Worm (Caenorhabditis elegans): Measurements from ENCODE around the gene acr-5.

Gene acr-5

DNA sequence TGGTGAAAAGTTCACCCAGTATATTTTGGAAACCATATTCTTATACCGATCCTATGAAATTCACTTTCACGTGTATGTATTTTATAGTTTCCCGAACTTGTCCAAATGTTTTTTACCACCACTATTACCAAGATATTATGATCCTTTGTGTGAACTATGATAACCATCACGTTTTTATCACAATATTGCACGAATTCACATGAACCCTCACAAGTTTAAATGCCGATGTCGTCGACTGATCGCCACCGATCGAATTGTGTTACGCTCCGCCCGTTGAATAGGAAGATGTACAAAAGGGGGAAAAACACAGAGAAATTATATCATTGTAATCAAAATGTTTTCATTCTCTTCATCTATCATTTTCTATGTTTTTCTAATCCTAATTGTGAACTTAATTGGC lies 6.2 kb downstream of the acr-5 start:
- TF ChIP-seq nhr-85 (tag) (peak; percentile 72), tbx-2 (tag; optimal IDR thresholded peaks at IDR 0.05) (no peak), nhr-19 (GFP tag; conservative IDR thresholded peaks at IDR 0.05) (peak; percentile 49), hlh-4 (tag; optimal IDR thresholded peaks at IDR 0.05) (no peak), blmp-1 (tag; optimal IDR thresholded peaks at IDR 0.05) (peak; percentile 47), mef-2 (tag; optimal IDR thresholded peaks at IDR 0.05) (no peak), lin-35 (GFP tag; optimal IDR thresholded peaks at IDR 0.05) (peak in 1 of 2 experiments; percentile 33), elt-3 (tag; optimal IDR thresholded peaks at IDR 0.05) (peak in 1 of 6 experiments; percentile 93), unc-130 (tag; optimal IDR thresholded peaks at IDR 0.05) (peak; percentile 24), snu-23 (GFP tag; optimal IDR thresholded peaks at IDR 0.05) (peak; percentile 28), lin-14 (GFP tag; optimal IDR thresholded peaks at IDR 0.05) (peak; percentile 8), irx-1 (tag; optimal IDR thresholded peaks at IDR 0.05) (no peak), fkh-10 (GFP tag; optimal IDR thresholded peaks at IDR 0.05) (no peak), nhr-20 (tag; optimal IDR thresholded peaks at IDR 0.05) (peak; percentile 58), nhr-71 (tag; optimal IDR thresholded peaks at IDR 0.05) (peak; percentile 42), Y116A8C.19 (tag; optimal IDR thresholded peaks at IDR 0.05; ENCODE audit: borderline replicate concordance) (no peak), nhr-90 (tag; optimal IDR thresholded peaks at IDR 0.05; ENCODE audit: poor library complexity) (peak; percentile 14)

ce11 chrIII:6507832-6508231 lies 6.7 kb downstream of the acr-5 start, which contains the start of gene F23F12.12:
Gene F23F12.12, plus strand, starts transcription at chrIII:6508132.
- TF ChIP-seq mab-9 (GFP tag; IDR thresholded peaks at IDR 0.05) (no peak), fkh-8 (tag; optimal IDR thresholded peaks at IDR 0.05) (no peak), C04F5.9 (tag; optimal IDR thresholded peaks at IDR 0.05) (no peak), C34B4.2 (tag; optimal IDR thresholded peaks at IDR 0.05) (no peak), F16B12.6 (tag; optimal IDR thresholded peaks at IDR 0.05) (no peak), unc-62 (GFP tag; optimal IDR thresholded peaks at IDR 0.05) (no peak), nhr-19 (GFP tag; conservative IDR thresholded peaks at IDR 0.05) (no peak), lin-15B (tag; optimal IDR thresholded peaks at IDR 0.05) (no peak), alr-1 (tag; optimal IDR thresholded peaks at IDR 0.05; ENCODE audit: borderline replicate concordance) (no peak)

DNA sequence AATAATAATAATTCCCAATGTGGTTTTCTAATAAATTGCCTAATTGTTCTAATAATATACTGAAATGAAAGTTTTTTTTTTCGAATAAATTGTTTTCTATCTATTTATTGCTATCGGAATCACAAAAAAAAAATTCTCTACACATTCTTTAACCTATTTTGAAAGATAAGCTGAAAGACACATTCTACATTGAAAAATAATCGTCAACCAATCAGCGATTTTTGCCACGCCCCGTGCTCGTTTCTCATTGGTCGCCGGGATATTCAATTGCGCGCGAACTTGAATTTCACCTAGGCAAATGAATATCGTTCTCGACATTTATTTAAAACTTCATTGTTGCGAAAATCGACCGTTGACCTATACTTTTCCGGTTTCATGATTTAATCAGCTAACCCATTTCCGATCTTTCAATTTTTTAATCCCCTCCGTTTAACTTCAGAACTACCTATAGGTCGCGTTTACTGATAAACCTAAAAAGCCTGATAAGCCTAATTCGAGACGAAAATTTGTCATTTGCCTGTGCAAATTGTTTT lies 14.5 kb downstream of the acr-5 start, which contains the start of gene F23F12.3:
TSS of gene F23F12.3 (plus strand) at position 483 of the 533 bp plus-strand sequence.
- TF ChIP-seq dpl-1 (GFP tag; optimal IDR thresholded peaks at IDR 0.05) (no peak), nhr-28 (tag; optimal IDR thresholded peaks at IDR 0.05) (no peak), hlh-4 (tag; optimal IDR thresholded peaks at IDR 0.05) (no peak), nhr-19 (GFP tag; conservative IDR thresholded peaks at IDR 0.05) (no peak), lsy-2 (tag; optimal IDR thresholded peaks at IDR 0.05) (no peak), elt-2 (tag; optimal IDR thresholded peaks at IDR 0.05) (peak; percentile 32)

DNA sequence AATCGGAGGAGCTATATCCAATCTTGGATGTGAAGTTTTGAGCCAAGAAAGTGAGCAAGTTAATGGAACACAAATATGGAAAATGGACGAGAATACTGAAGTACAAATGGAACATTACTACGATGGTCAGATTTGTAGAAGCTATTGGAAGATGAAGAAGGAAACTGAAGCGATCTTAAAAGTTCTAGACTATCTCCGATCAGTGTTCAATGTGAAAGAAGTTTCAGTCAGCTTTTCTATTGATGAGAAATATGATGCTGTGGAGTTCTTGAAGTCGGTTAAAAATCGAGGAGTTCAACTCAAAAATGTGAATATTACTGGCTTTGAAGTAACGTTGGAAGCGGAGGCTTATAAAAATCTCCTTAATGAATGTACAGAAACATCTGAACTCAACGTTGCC lies 15.5 kb downstream of the acr-5 start:
- TF ChIP-seq efl-1 (optimal IDR thresholded peaks at IDR 0.05) (no peak), efl-1 (GFP tag; optimal IDR thresholded peaks at IDR 0.05 in 1 of 2) (peak in 1 of 2 experiments; percentile 71), ceh-8 (GFP tag; optimal IDR thresholded peaks at IDR 0.05) (no peak)

- no peak for TF ChIP-seq mdl-1 (tag; optimal IDR thresholded peaks at IDR 0.05)
- TF ChIP-seq mef-2 (tag; optimal IDR thresholded peaks at IDR 0.05): no peak
- TF ChIP-seq zag-1 (tag; optimal IDR thresholded peaks at IDR 0.05): no peak
- TF ChIP-seq unc-98 (GFP tag; IDR thresholded peaks at IDR 0.05): no peak
- TF ChIP-seq nhr-237 (tag; optimal IDR thresholded peaks at IDR 0.05): no peak
- TF ChIP-seq sup-37 (GFP tag; optimal IDR thresholded peaks at IDR 0.05): no peak
- TF ChIP-seq aly-2 (tag; optimal IDR thresholded peaks at IDR 0.05): no peak
- no peak for TF ChIP-seq ces-1 (GFP tag; optimal IDR thresholded peaks at IDR 0.05)
- no peak for TF ChIP-seq C16A3.4 (tag; optimal IDR thresholded peaks at IDR 0.05)
- no peak for TF ChIP-seq dsc-1 (tag; optimal IDR thresholded peaks at IDR 0.05)
- no peak for TF ChIP-seq C34B4.2 (tag; optimal IDR thresholded peaks at IDR 0.05)
- no peak for TF ChIP-seq xbp-1 (tag; optimal IDR thresholded peaks at IDR 0.05)
- TF ChIP-seq ceh-63 (GFP tag; optimal IDR thresholded peaks at IDR 0.05): no peak
- TF ChIP-seq tbx-2 (tag; optimal IDR thresholded peaks at IDR 0.05): no peak
Measured at ce11 chrIII:6498176-6498575, 16.4 kb downstream of the acr-5 start, which contains the start of gene sdz-15. Gene sdz-15, plus strand, starts transcription at chrIII:6498476.
